Fruit fly (Drosophila melanogaster): ENCODE data around the gene CG14628.

CG14628 gene

DNA sequence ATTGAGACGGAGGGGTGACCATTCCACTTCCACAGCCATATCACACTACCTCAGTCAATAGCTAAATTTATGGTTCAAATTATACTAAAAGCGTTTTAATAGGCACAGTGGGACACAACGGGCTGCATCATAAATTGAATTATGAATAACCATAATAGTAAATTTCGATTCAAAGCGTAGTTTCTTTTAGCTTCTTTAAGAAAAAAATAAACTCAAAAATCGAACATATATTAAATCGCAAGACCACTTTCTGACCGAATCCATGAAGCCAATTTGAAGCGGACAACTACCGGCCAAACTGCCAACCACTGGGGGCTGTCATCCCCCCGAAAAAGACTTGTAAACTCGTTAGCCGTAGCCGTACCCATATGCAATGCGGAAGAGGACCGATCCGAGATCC, 35.4 kb downstream of the CG14628 start (continued):
- TF ChIP-seq esn (GFP tag; optimal IDR thresholded peaks at IDR 0.05) (no peak), fkh (GFP tag; optimal IDR thresholded peaks at IDR 0.05) (no peak), CG6276 (GFP tag; optimal IDR thresholded peaks at IDR 0.05) (peak; percentile 18), CG32006 (GFP tag; optimal IDR thresholded peaks at IDR 0.05) (peak; percentile 44), CG8319 (GFP tag; optimal IDR thresholded peaks at IDR 0.05) (no peak), OdsH (GFP tag; optimal IDR thresholded peaks at IDR 0.05) (no peak), CG31627 (GFP tag; optimal IDR thresholded peaks at IDR 0.05) (no peak)

DNA sequence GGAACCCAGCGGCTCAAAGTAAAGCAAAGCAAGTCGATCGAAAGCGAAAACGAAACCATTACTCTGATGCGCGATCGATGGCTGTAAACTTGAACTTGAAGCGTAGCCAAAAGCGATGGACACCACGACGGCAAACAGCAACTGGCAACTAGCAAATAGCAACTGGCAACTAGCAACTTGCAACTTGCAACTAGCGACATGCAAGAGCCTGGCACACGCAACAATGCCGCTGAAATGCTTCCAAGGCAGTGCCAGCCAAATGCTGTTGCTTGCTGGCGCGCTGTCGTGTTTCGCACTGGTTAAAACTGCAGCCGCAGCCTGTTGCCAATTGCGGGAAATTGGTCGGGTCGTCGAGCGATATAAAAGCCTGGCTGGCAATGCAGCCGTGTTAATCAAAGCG, 35.9 kb downstream of the CG14628 start, which contains the start of gene CG14627:
CG14627 (plus strand) TSS at position 301 of the 400 bp plus-strand sequence.
- TF ChIP-seq CG10669 (GFP tag; optimal IDR thresholded peaks at IDR 0.05) (no peak), achi (GFP tag; optimal IDR thresholded peaks at IDR 0.05) (no peak), CG11294 (GFP tag; IDR thresholded peaks at IDR 0.05) (no peak), Eip78C (GFP tag) (peak; percentile 11)

DNA sequence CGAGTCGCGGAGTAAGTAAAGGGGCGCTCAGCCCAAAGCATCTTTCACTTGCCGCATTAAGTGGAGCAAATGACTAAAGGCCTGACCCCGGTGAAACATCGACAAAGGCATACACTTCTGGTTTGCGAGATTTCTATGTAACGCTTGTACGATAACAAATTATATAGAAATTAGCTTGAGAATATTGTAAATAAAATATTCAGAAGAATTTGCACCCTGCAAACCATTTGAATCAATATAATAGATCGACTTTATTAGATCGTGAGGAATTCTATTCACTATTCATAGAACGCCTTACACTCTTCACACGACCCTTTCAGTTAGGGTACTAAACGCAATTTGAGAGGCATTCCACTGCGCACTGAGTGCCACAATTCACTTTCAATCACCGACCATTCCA, 38.3 kb downstream of the CG14628 start:
- no peak for TF ChIP-seq fd85E (GFP tag; optimal IDR thresholded peaks at IDR 0.05)
- TF ChIP-seq svp (GFP tag), result peak; percentile 16

DNA sequence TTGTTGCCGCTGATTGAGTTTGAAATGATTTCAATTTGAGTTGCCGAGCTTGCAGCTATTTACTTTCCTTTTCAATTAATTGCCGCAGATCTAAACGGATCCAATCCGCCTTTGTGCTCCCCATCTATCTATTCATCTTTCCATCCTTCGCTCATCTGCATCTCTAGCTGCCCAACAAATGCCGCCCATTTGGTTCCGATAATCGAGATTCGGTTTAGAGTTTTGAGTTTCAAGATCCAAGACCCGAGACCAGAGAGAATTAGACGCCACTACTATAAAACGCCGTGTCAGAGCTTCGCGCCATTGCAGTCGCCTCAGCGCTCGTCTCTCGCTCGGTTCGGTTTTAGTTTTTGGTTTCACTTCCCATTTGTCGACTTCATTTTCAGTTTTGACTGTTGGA, 39.0 kb downstream of the CG14628 start, which contains the start of gene CG14626:
CG14626 (plus strand) TSS at position 301 of the 400 bp plus-strand sequence.
- TF ChIP-seq CG6163 (GFP tag; IDR thresholded peaks at IDR 0.05), result no peak
- TF ChIP-seq lz (GFP tag; optimal IDR thresholded peaks at IDR 0.05), result no peak

DNA sequence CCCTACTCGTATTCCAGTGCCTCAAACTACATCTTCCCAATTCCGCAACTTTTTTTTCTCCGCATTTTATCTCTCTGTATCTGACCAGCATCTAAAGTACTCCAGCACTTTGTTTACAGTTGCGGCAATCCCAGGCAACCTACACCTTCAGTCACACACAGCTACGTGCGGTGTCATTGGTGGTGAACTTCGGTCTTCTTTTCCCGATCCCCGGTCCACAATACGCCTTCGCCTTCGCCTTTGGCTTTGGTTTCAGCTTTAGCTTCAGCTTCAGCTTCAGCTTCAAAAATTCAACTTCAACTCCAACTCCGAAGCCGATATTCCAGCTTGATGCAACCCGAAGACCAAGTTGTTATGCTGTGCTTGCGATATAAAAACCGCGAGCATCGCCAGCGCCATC, 45.6 kb downstream of the CG14628 start, which contains the start of gene CG11380:
CG11380 (plus strand) TSS at position 301 of the 400 bp plus-strand sequence.
- TF ChIP-seq svp (GFP tag), result peak; percentile 47
- TF ChIP-seq cyc (GFP tag; optimal IDR thresholded peaks at IDR 0.05), result no peak

Measured in whole organism, prepupa.